Worm (Caenorhabditis elegans) whole organism, midembryonic: Measurements from ENCODE around the gene C26E6.1.

Source experiments
- T22C8.4 ChIP-seq: fragments of 200-800 bp; sonication (Bioruptor generic); IDR thresholded peaks from 2 replicates; pipeline ENCODE4 v1.3.6; 2022; ENCODE audit warnings: missing genetic modification characterization, missing compliant biosample characterization
- cog-1 ChIP-seq: sonication (generic microtip); optimal IDR thresholded peaks from 2 replicates; lab custom pipeline; 2016; ENCODE audit warnings: missing genetic modification characterization, missing compliant biosample characterization
- tab-1 ChIP-seq: fragments of 200-800 bp; sonication (Bioruptor generic); IDR thresholded peaks from 2 replicates; pipeline ENCODE4 v1.3.6; 2022; ENCODE audit warnings: missing genetic modification characterization, missing compliant biosample characterization

DNA sequence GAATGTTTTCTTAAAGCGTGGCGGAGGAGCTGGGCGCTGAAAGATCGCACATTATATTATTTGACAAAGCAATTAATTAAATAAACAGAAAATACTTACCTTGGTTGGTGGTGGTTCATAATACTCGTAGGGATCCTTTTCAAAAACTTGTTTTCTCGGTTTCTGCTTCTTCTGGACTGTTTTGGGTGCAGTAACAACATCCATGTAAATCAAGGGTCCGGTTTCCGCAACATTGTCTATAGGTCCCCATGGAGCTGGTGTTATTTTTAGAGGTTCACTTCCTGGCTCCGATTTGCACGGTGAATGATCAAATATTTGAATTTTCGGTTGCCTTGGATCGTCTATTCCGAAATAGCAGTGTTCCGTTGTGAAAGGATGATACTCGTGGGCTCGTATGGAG lies 32.5 kb upstream of the C26E6.1 start:
- no peak for TF ChIP-seq T22C8.4 (GFP tag; lab: Robert Waterston, UW)
- TF ChIP-seq cog-1 (tag; lab: Kevin White, UChicago): no peak
- TF ChIP-seq tab-1: no peak
